Fruit fly (Drosophila melanogaster): ENCODE results near the gene Cpsf5.

- no peak for TF ChIP-seq CTCF (optimal IDR thresholded peaks at IDR 0.05)
- no peak for TF ChIP-seq CG8478 (optimal IDR thresholded peaks at IDR 0.05)
These were observed 728 bp upstream of the Cpsf5 start for dm6 chr3L:9410030-9410589.
